Fruit fly (Drosophila melanogaster) whole organism, embryonic: ENCODE results near the gene CecA1.
A peak's percentile ranks its signal among the peaks of the same experiment; 100 is the strongest.

Source experiments
- Atf6 ChIP-seq: fragments of 200-800 bp; sonication (Bioruptor generic); IDR thresholded peaks from 2 replicates; pipeline ENCODE4 v1.3.6; 2022; ENCODE audit warnings: missing biosample characterization, missing genetic modification characterization
- Bgb ChIP-seq: fragments of 200-800 bp; sonication (Bioruptor generic); IDR thresholded peaks from 2 replicates; pipeline ENCODE4 v1.3.6; 2022; ENCODE audit warnings: missing biosample characterization, missing genetic modification characterization; ENCODE audit not compliant: partially characterized antibody
- CG1024 ChIP-seq: fragments of 200-800 bp; sonication (Bioruptor generic); IDR thresholded peaks from 2 replicates; pipeline ENCODE4 v1.3.6; 2022; ENCODE audit warnings: missing biosample characterization, missing genetic modification characterization
- CG12104 ChIP-seq: fragments of 200-800 bp; sonication (Bioruptor generic); optimal IDR thresholded peaks from 3 replicates; lab custom pipeline; 2016; ENCODE audit warnings: missing biosample characterization, missing genetic modification characterization
- CG12219 ChIP-seq: fragments of 200-800 bp; sonication (Bioruptor generic); optimal IDR thresholded peaks from 3 replicates; lab custom pipeline; 2018; ENCODE audit warnings: missing biosample characterization, mild to moderate bottlenecking, missing genetic modification characterization
- CG12391 ChIP-seq: fragments of 200-800 bp; sonication (Bioruptor generic); optimal IDR thresholded peaks from 3 replicates; lab custom pipeline; 2018; ENCODE audit warnings: missing biosample characterization, mild to moderate bottlenecking, missing genetic modification characterization, moderate library complexity
- CG15696 ChIP-seq: fragments of 200-800 bp; sonication (Bioruptor generic); optimal IDR thresholded peaks from 2 replicates; lab custom pipeline; 2019; ENCODE audit warnings: missing biosample characterization, mild to moderate bottlenecking, missing genetic modification characterization, moderate library complexity
- CG2199 ChIP-seq: fragments of 200-800 bp; sonication (Bioruptor generic); IDR thresholded peaks from 3 replicates; pipeline ENCODE4 v1.3.6; 2022; ENCODE audit warnings: missing biosample characterization, missing genetic modification characterization
- CG2678 ChIP-seq: fragments of 200-800 bp; sonication (Bioruptor generic); optimal IDR thresholded peaks from 3 replicates; lab custom pipeline; 2019; ENCODE audit warnings: missing biosample characterization, mild to moderate bottlenecking, missing genetic modification characterization, moderate library complexity
- CG2875 ChIP-seq: fragments of 200-800 bp; sonication (Bioruptor generic); optimal IDR thresholded peaks from 2 replicates; lab custom pipeline; 2017; ENCODE audit warnings: missing biosample characterization, mild to moderate bottlenecking, missing genetic modification characterization, missing genetic modification reagents
- CG2889 ChIP-seq: fragments of 200-800 bp; sonication (Bioruptor generic); IDR thresholded peaks from 3 replicates; pipeline ENCODE4 v1.3.6; 2022; ENCODE audit warnings: missing biosample characterization, missing genetic modification characterization
- CG33557 ChIP-seq: fragments of 200-800 bp; sonication (Bioruptor generic); optimal IDR thresholded peaks from 2 replicates; lab custom pipeline; 2019; ENCODE audit warnings: missing biosample characterization, mild to moderate bottlenecking, missing genetic modification characterization, moderate library complexity
- CG4707 ChIP-seq: fragments of 200-800 bp; sonication (Bioruptor generic); optimal IDR thresholded peaks from 2 replicates; lab custom pipeline; 2018; ENCODE audit warnings: missing biosample characterization, mild to moderate bottlenecking, missing genetic modification characterization, moderate library complexity
- CG7839 ChIP-seq: fragments of 200-800 bp; sonication (Bioruptor generic); optimal IDR thresholded peaks from 3 replicates; lab custom pipeline; 2018; ENCODE audit warnings: missing biosample characterization, mild to moderate bottlenecking, missing genetic modification characterization, moderate library complexity
- CG8478 ChIP-seq: fragments of >200 bp; optimal IDR thresholded peaks from 2 replicates; lab custom pipeline; 2018
- Dbx ChIP-seq: fragments of 200-800 bp; sonication (Bioruptor generic); IDR thresholded peaks from 3 replicates; pipeline ENCODE4 v1.3.6; 2022; ENCODE audit warnings: missing biosample characterization, missing genetic modification characterization
- Dp ChIP-seq: fragments of 200-800 bp; sonication (Bioruptor generic); optimal IDR thresholded peaks from 2 replicates; lab custom pipeline; 2018; ENCODE audit warnings: missing biosample characterization, mild to moderate bottlenecking, missing genetic modification characterization, moderate library complexity
- ERR ChIP-seq: fragments of 200-800 bp; sonication (Bioruptor generic); optimal IDR thresholded peaks from 2 replicates; lab custom pipeline; 2016; ENCODE audit warnings: missing biosample characterization, missing genetic modification characterization
- Elba2 ChIP-seq: fragments of 200-800 bp; sonication (Bioruptor generic); optimal IDR thresholded peaks from 3 replicates; lab custom pipeline; 2016; ENCODE audit warnings: missing biosample characterization, missing genetic modification characterization
- Ets65A ChIP-seq: fragments of 200-800 bp; sonication (Bioruptor generic); peaks from one replicate; lab custom pipeline; 2016; ENCODE audit warnings: missing biosample characterization, missing genetic modification characterization
- Lhr ChIP-seq: fragments of 200-800 bp; sonication (Bioruptor generic); optimal IDR thresholded peaks from 3 replicates; lab custom pipeline; 2017; ENCODE audit warnings: mild to moderate bottlenecking, missing biosample characterization, missing genetic modification reagents, missing genetic modification characterization
- NfI ChIP-seq: fragments of 200-800 bp; sonication (Bioruptor generic); optimal IDR thresholded peaks from 3 replicates; lab custom pipeline; 2018; ENCODE audit warnings: missing biosample characterization, mild to moderate bottlenecking, missing genetic modification characterization, moderate library complexity
- Pdp1 ChIP-seq, 2 experiments: fragments of 200-800 bp; sonication (Bioruptor generic); optimal IDR thresholded peaks; 3 replicates each; lab custom pipeline; 2016; ENCODE audit warnings: missing biosample characterization in 2 of 2, missing genetic modification characterization in 2 of 2, mild to moderate bottlenecking in 1 of 2, moderate library complexity in 1 of 2
- Scr ChIP-seq: fragments of 200-800 bp; sonication (Bioruptor generic); IDR thresholded peaks from 2 replicates; pipeline ENCODE4 v1.3.6; 2022; ENCODE audit warnings: missing biosample characterization, missing genetic modification characterization; ENCODE audit not compliant: partially characterized antibody
- TFAM ChIP-seq: fragments of 200-800 bp; sonication (Bioruptor generic); optimal IDR thresholded peaks from 2 replicates; lab custom pipeline; 2017; ENCODE audit warnings: missing biosample characterization, missing genetic modification characterization, inconsistent platforms
- Trl ChIP-seq, 3 experiments: fragments of >200 bp in 2 of 3; fragments of 200-800 bp in 1 of 3; sonication (Bioruptor generic) in 1 of 3; optimal IDR thresholded peaks; 2 replicates in 1 of 3; 3 replicates in 2 of 3; lab custom pipeline; 2016 to 2017; ENCODE audit warnings: missing biosample characterization in 1 of 3, missing genetic modification characterization in 1 of 3
- al ChIP-seq: fragments of 200-800 bp; sonication (Bioruptor generic); IDR thresholded peaks from 2 replicates; pipeline ENCODE4 v1.3.6; 2022; ENCODE audit warnings: missing biosample characterization, missing genetic modification characterization
- bbx ChIP-seq: fragments of 200-800 bp; sonication (Bioruptor generic); IDR thresholded peaks from 2 replicates; pipeline ENCODE4 v1.3.6; 2022; ENCODE audit warnings: missing biosample characterization, missing genetic modification characterization; ENCODE audit not compliant: partially characterized antibody
- bcd ChIP-seq: fragments of 200-800 bp; sonication (Bioruptor generic); optimal IDR thresholded peaks from 2 replicates; lab custom pipeline; 2017; ENCODE audit warnings: missing biosample characterization, mild to moderate bottlenecking, missing genetic modification characterization
- btn ChIP-seq: fragments of 200-800 bp; sonication (Bioruptor generic); optimal IDR thresholded peaks from 2 replicates; lab custom pipeline; 2016; ENCODE audit warnings: missing biosample characterization, missing genetic modification characterization
- chinmo ChIP-seq: fragments of 200-800 bp; sonication (Bioruptor generic); IDR thresholded peaks from 4 replicates; pipeline ENCODE4 v1.3.6; 2022; ENCODE audit warnings: missing biosample characterization, missing genetic modification characterization; ENCODE audit not compliant: partially characterized antibody
- corto ChIP-seq: fragments of 200-800 bp; sonication (Bioruptor generic); optimal IDR thresholded peaks from 2 replicates; lab custom pipeline; 2016; ENCODE audit warnings: missing biosample characterization, mild to moderate bottlenecking, missing genetic modification characterization, moderate library complexity
- crc ChIP-seq: fragments of 200-800 bp; sonication (Bioruptor generic); optimal IDR thresholded peaks from 2 replicates; lab custom pipeline; 2016; ENCODE audit warnings: missing biosample characterization, missing genetic modification characterization
- dimm ChIP-seq: fragments of 200-800 bp; sonication (Bioruptor generic); IDR thresholded peaks from 2 replicates; pipeline ENCODE4 v1.3.6; 2022; ENCODE audit warnings: missing biosample characterization, missing genetic modification characterization
- emc ChIP-seq: fragments of 200-800 bp; sonication (Bioruptor generic); optimal IDR thresholded peaks from 2 replicates; lab custom pipeline; 2016; ENCODE audit warnings: missing biosample characterization, missing genetic modification characterization
- esg ChIP-seq: fragments of 200-800 bp; sonication (Bioruptor generic); conservative IDR thresholded peaks from 2 replicates; pipeline ENCODE4 v1.3.6; 2022; ENCODE audit warnings: missing biosample characterization, missing genetic modification characterization
- exex ChIP-seq: fragments of 200-800 bp; sonication (Bioruptor generic); optimal IDR thresholded peaks from 4 replicates; lab custom pipeline; 2018; ENCODE audit warnings: missing biosample characterization, mild to moderate bottlenecking, missing genetic modification characterization, moderate library complexity
- hb ChIP-seq: fragments of 200-800 bp; sonication (Bioruptor generic); IDR thresholded peaks from 3 replicates; pipeline ENCODE4 v1.3.6; 2022; ENCODE audit warnings: missing biosample characterization, missing genetic modification characterization; ENCODE audit not compliant: partially characterized antibody
- pb ChIP-seq: fragments of 200-800 bp; sonication (Bioruptor generic); optimal IDR thresholded peaks from 3 replicates; lab custom pipeline; 2016; ENCODE audit warnings: missing biosample characterization, missing genetic modification characterization
- ranshi ChIP-seq: fragments of 200-800 bp; sonication (Bioruptor generic); IDR thresholded peaks from 2 replicates; pipeline ENCODE4 v1.3.6; 2022; ENCODE audit warnings: missing biosample characterization, missing genetic modification characterization
- sna ChIP-seq: fragments of 200-800 bp; sonication (Bioruptor generic); IDR thresholded peaks from 2 replicates; pipeline ENCODE4 v1.3.6; 2022; ENCODE audit warnings: missing biosample characterization, missing genetic modification characterization; ENCODE audit not compliant: partially characterized antibody
- tgo ChIP-seq: fragments of 200-800 bp; sonication (Bioruptor generic); IDR thresholded peaks from 3 replicates; pipeline ENCODE4 v1.3.6; 2022; ENCODE audit warnings: missing biosample characterization, missing genetic modification characterization
- tio ChIP-seq: fragments of 200-800 bp; sonication (Bioruptor generic); optimal IDR thresholded peaks from 2 replicates; lab custom pipeline; 2017; ENCODE audit warnings: missing biosample characterization, missing genetic modification characterization, inconsistent platforms
- ttk ChIP-seq: fragments of 200-800 bp; sonication (Bioruptor generic); IDR thresholded peaks from 2 replicates; pipeline ENCODE4 v2.1.2; 2022; ENCODE audit warnings: missing biosample characterization, missing genetic modification characterization
- tx ChIP-seq: fragments of 200-800 bp; sonication (Bioruptor generic); optimal IDR thresholded peaks from 2 replicates; lab custom pipeline; 2016; ENCODE audit warnings: missing biosample characterization, missing genetic modification characterization
- unc-4 ChIP-seq: fragments of 200-800 bp; sonication (Bioruptor generic); IDR thresholded peaks from 2 replicates; pipeline ENCODE4 v1.3.6; 2022; ENCODE audit warnings: missing biosample characterization, missing genetic modification characterization; ENCODE audit not compliant: partially characterized antibody
- wek ChIP-seq: fragments of 200-800 bp; sonication (Bioruptor generic); optimal IDR thresholded peaks from 3 replicates; lab custom pipeline; 2018; ENCODE audit warnings: missing biosample characterization, mild to moderate bottlenecking, missing genetic modification characterization, moderate library complexity

The CecA1 gene

DNA sequence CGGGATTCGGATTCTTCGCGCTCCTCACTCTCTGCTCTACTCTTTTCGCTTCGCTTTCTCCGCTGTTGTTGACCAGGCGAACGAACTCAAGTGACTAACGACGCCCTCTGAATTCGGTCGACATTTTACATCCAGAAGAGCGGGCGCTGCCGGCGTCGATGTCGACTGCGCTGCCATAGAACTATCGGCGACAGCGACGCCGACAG is 7.9 kb upstream of the CecA1 start, which contains the start of gene CG9743 (continued):
- TF ChIP-seq Trl (optimal IDR thresholded peaks at IDR 0.05; lab: Kevin White, UChicago): peak in 1 of 2 experiments; percentile 6
- TF ChIP-seq Trl (GFP tag; optimal IDR thresholded peaks at IDR 0.05; lab: Kevin White, UChicago): no peak
- TF ChIP-seq sna (GFP tag; lab: Robert Waterston, UW): 0 out of 2 replicates have a peak, but pooled peaks have one; percentile 21
- TF ChIP-seq CG2889 (GFP tag; lab: Robert Waterston, UW): no peak
- no peak for TF ChIP-seq Atf6 (GFP tag; lab: Robert Waterston, UW)
- no peak for TF ChIP-seq dimm (GFP tag; lab: Robert Waterston, UW)
- no peak for TF ChIP-seq Dbx
- TF ChIP-seq tio: no peak
- no peak for TF ChIP-seq esg (GFP tag; lab: Robert Waterston, UW)
- TF ChIP-seq NfI (GFP tag; lab: Kevin White, UChicago): no peak
- TF ChIP-seq unc-4 (GFP tag; lab: Robert Waterston, UW): peak; percentile 23; the same call in 1 of the 2 replicates
- TF ChIP-seq CG12219 (GFP tag; lab: Kevin White, UChicago): no peak
- no peak for TF ChIP-seq bcd (GFP tag; lab: Kevin White, UChicago)
- TF ChIP-seq hb (GFP tag; lab: Robert Waterston, UW): 0 out of 3 replicates have a peak, but pooled peaks have one; percentile 15
- TF ChIP-seq bbx (GFP tag; lab: Robert Waterston, UW): peak; percentile 38; the same call in 1 of the 2 replicates
- no peak for TF ChIP-seq ttk (GFP tag; lab: Robert Waterston, UW)
- no peak for TF ChIP-seq crc (GFP tag; lab: Kevin White, UChicago)
- TF ChIP-seq TFAM (GFP tag; lab: Kevin White, UChicago): no peak
- TF ChIP-seq CG4707 (GFP tag; lab: Kevin White, UChicago): no peak

dm6 chr3R:30203104-30203986 is 7.3 kb upstream of the CecA1 start:
- TF ChIP-seq chinmo (GFP tag; lab: Robert Waterston, UW) (peak; percentile 94), CG12104 (peak; percentile 96), tgo (GFP tag; lab: Robert Waterston, UW) (peak; percentile 92), pb (peak; percentile 99), CG15696 (tag; lab: Kevin White, UChicago) (peak; percentile 80), tx (GFP tag; lab: Kevin White, UChicago) (peak; percentile 96), CG2678 (tag; lab: Kevin White, UChicago) (peak; percentile 98), bcd (GFP tag; lab: Kevin White, UChicago) (peak; percentile 98), Elba2 (GFP tag; lab: Kevin White, UChicago) (no peak), CG2875 (GFP tag; lab: Kevin White, UChicago) (peak; percentile 86), corto (GFP tag; lab: Kevin White, UChicago) (no peak), Ets65A (peak; percentile 100), Pdp1 (GFP tag; optimal IDR thresholded peaks at IDR 0.05; lab: Kevin White, UChicago) (peak; percentile 97 to 98), CG33557 (GFP tag; lab: Kevin White, UChicago) (peak; percentile 68), emc (GFP tag; lab: Kevin White, UChicago) (peak; percentile 97), al (GFP tag; lab: Robert Waterston, UW) (peak; percentile 90), ERR (peak; percentile 97), btn (GFP tag; lab: Kevin White, UChicago) (peak; percentile 97), exex (tag; lab: Kevin White, UChicago) (peak; percentile 85), CG2199 (GFP tag; lab: Robert Waterston, UW) (peak; percentile 98; the same call in 2 of the 3 replicates), Lhr (GFP tag; lab: Kevin White, UChicago) (peak; percentile 67), CG8478 (lab: Kevin White, UChicago) (no peak), ranshi (GFP tag; lab: Robert Waterston, UW) (peak; percentile 98), Scr (0 out of 2 replicates have a peak, but pooled peaks have one; percentile 24), CG7839 (tag; lab: Kevin White, UChicago) (peak; percentile 97), Bgb (GFP tag; lab: Robert Waterston, UW) (no peak), Dp (GFP tag; lab: Kevin White, UChicago) (no peak), CG1024 (GFP tag; lab: Robert Waterston, UW) (peak; percentile 90), wek (GFP tag; lab: Kevin White, UChicago) (peak; percentile 80), CG12391 (tag; lab: Kevin White, UChicago) (peak; percentile 91)
